Fruit fly (Drosophila melanogaster) whole organism, embryonic: Measurements from ENCODE around the gene CG14966.

Experiments used
- B-H2 ChIP-seq: fragments of 200-800 bp; sonication (Bioruptor generic); optimal IDR thresholded peaks from 2 replicates; lab custom pipeline; 2018; ENCODE audit warnings: missing biosample characterization, mild to moderate bottlenecking, missing genetic modification characterization
- Bdp1 ChIP-seq: fragments of 200-800 bp; sonication (Bioruptor generic); optimal IDR thresholded peaks from 3 replicates; lab custom pipeline; 2016; ENCODE audit warnings: missing biosample characterization, missing genetic modification characterization
- CG12219 ChIP-seq: fragments of 200-800 bp; sonication (Bioruptor generic); optimal IDR thresholded peaks from 3 replicates; lab custom pipeline; 2018; ENCODE audit warnings: missing biosample characterization, mild to moderate bottlenecking, missing genetic modification characterization
- CG12769 ChIP-seq: fragments of 200-800 bp; sonication (Bioruptor generic); optimal IDR thresholded peaks from 2 replicates; lab custom pipeline; 2019; ENCODE audit warnings: missing biosample characterization, mild to moderate bottlenecking, missing genetic modification characterization, moderate library complexity
- CG15479 ChIP-seq: fragments of 200-800 bp; sonication (Bioruptor generic); optimal IDR thresholded peaks from 3 replicates; lab custom pipeline; 2019; ENCODE audit warnings: missing biosample characterization, mild to moderate bottlenecking, missing genetic modification characterization, moderate library complexity
- CG16863 ChIP-seq: fragments of 200-800 bp; sonication (Bioruptor generic); optimal IDR thresholded peaks from 3 replicates; lab custom pipeline; 2016; ENCODE audit warnings: missing biosample characterization, missing genetic modification characterization
- CG17385 ChIP-seq: fragments of 200-800 bp; sonication (Bioruptor generic); optimal IDR thresholded peaks from 3 replicates; lab custom pipeline; 2018; ENCODE audit warnings: missing biosample characterization, mild to moderate bottlenecking, missing genetic modification characterization
- CG17912 ChIP-seq: fragments of 200-800 bp; sonication (Bioruptor generic); optimal IDR thresholded peaks from 2 replicates; lab custom pipeline; 2018; ENCODE audit warnings: missing biosample characterization, mild to moderate bottlenecking, missing genetic modification characterization
- CG34376 ChIP-seq: fragments of 200-800 bp; sonication (Bioruptor generic); optimal IDR thresholded peaks from 2 replicates; lab custom pipeline; 2018; ENCODE audit warnings: missing biosample characterization, mild to moderate bottlenecking, missing genetic modification characterization
- CG34422 ChIP-seq: fragments of 200-800 bp; sonication (Bioruptor generic); IDR thresholded peaks from 3 replicates; pipeline ENCODE4 v1.3.6; 2022; ENCODE audit warnings: missing biosample characterization, missing genetic modification characterization
- CG4328 ChIP-seq: fragments of 200-800 bp; sonication (Bioruptor generic); optimal IDR thresholded peaks from 3 replicates; lab custom pipeline; 2017; ENCODE audit warnings: missing biosample characterization, missing genetic modification reagents, missing genetic modification characterization
- CG6854 ChIP-seq: fragments of 200-800 bp; sonication (Bioruptor generic); optimal IDR thresholded peaks from 3 replicates; lab custom pipeline; 2017; ENCODE audit warnings: missing biosample characterization, mild to moderate bottlenecking, missing genetic modification characterization
- CG8478 ChIP-seq: fragments of >200 bp; optimal IDR thresholded peaks from 2 replicates; lab custom pipeline; 2018
- CG9215 ChIP-seq: fragments of 200-800 bp; sonication (Bioruptor generic); IDR thresholded peaks from 2 replicates; pipeline ENCODE4 v1.3.6; 2022; ENCODE audit warnings: missing biosample characterization, missing genetic modification characterization
- Dbx ChIP-seq: fragments of 200-800 bp; sonication (Bioruptor generic); IDR thresholded peaks from 3 replicates; pipeline ENCODE4 v1.3.6; 2022; ENCODE audit warnings: missing biosample characterization, missing genetic modification characterization
- Drgx ChIP-seq: fragments of 200-800 bp; sonication (Bioruptor generic); IDR thresholded peaks from 2 replicates; pipeline ENCODE4 v1.3.6; 2022; ENCODE audit warnings: missing biosample characterization, missing genetic modification characterization
- Fer2 ChIP-seq: fragments of 200-800 bp; sonication (Bioruptor generic); optimal IDR thresholded peaks from 2 replicates; lab custom pipeline; 2018; ENCODE audit warnings: missing biosample characterization, mild to moderate bottlenecking, missing genetic modification characterization, moderate library complexity
- HLHmδ ChIP-seq: fragments of 200-800 bp; sonication (Bioruptor generic); optimal IDR thresholded peaks from 2 replicates; lab custom pipeline; 2018; ENCODE audit warnings: missing biosample characterization, mild to moderate bottlenecking, missing genetic modification characterization, moderate library complexity
- Hand ChIP-seq: fragments of 200-800 bp; sonication (Bioruptor generic); optimal IDR thresholded peaks from 2 replicates; lab custom pipeline; 2017; ENCODE audit warnings: mild to moderate bottlenecking, missing biosample characterization, missing genetic modification reagents, missing genetic modification characterization
- Med ChIP-seq: fragments of 200-800 bp; sonication (Bioruptor generic); peaks from one replicate; lab custom pipeline; 2016; ENCODE audit warnings: missing biosample characterization, missing genetic modification characterization, mild to moderate bottlenecking, inconsistent platforms, moderate library complexity
- NfI ChIP-seq: fragments of 200-800 bp; sonication (Bioruptor generic); optimal IDR thresholded peaks from 3 replicates; lab custom pipeline; 2018; ENCODE audit warnings: missing biosample characterization, mild to moderate bottlenecking, missing genetic modification characterization, moderate library complexity
- Pdp1 ChIP-seq, 2 experiments: fragments of 200-800 bp; sonication (Bioruptor generic); optimal IDR thresholded peaks; 3 replicates each; lab custom pipeline; 2016; ENCODE audit warnings: missing biosample characterization in 2 of 2, missing genetic modification characterization in 2 of 2, mild to moderate bottlenecking in 1 of 2, moderate library complexity in 1 of 2
- Six4 ChIP-seq: fragments of 200-800 bp; sonication (Bioruptor generic); optimal IDR thresholded peaks from 2 replicates; lab custom pipeline; 2016; ENCODE audit warnings: missing biosample characterization, missing genetic modification characterization
- Trl ChIP-seq, 3 experiments: fragments of >200 bp in 2 of 3; fragments of 200-800 bp in 1 of 3; sonication (Bioruptor generic) in 1 of 3; optimal IDR thresholded peaks; 2 replicates in 1 of 3; 3 replicates in 2 of 3; lab custom pipeline; 2016 to 2017; ENCODE audit warnings: missing biosample characterization in 1 of 3, missing genetic modification characterization in 1 of 3
- Xbp1 ChIP-seq: fragments of 200-800 bp; sonication (Bioruptor generic); optimal IDR thresholded peaks from 3 replicates; lab custom pipeline; 2016; ENCODE audit warnings: missing biosample characterization, mild to moderate bottlenecking, missing genetic modification characterization
- YL-1 ChIP-seq: fragments of 200-800 bp; sonication (Bioruptor generic); optimal IDR thresholded peaks from 3 replicates; lab custom pipeline; 2017; ENCODE audit warnings: missing biosample characterization, mild to moderate bottlenecking, missing genetic modification characterization
- ap ChIP-seq: fragments of 200-800 bp; sonication (Bioruptor generic); IDR thresholded peaks from 2 replicates; pipeline ENCODE4 v1.3.6; 2022; ENCODE audit warnings: missing biosample characterization, missing genetic modification characterization
- cg ChIP-seq: fragments of 200-800 bp; sonication (Bioruptor generic); optimal IDR thresholded peaks from 3 replicates; lab custom pipeline; 2019; ENCODE audit warnings: missing biosample characterization, mild to moderate bottlenecking, missing genetic modification characterization, moderate library complexity
- chinmo ChIP-seq: fragments of 200-800 bp; sonication (Bioruptor generic); IDR thresholded peaks from 4 replicates; pipeline ENCODE4 v1.3.6; 2022; ENCODE audit warnings: missing biosample characterization, missing genetic modification characterization; ENCODE audit not compliant: partially characterized antibody
- crol ChIP-seq: fragments of 200-800 bp; sonication (Bioruptor generic); IDR thresholded peaks from 2 replicates; pipeline ENCODE4 v1.3.6; 2022; ENCODE audit warnings: missing biosample characterization, missing genetic modification characterization
- disco-r ChIP-seq: fragments of 200-800 bp; sonication (Bioruptor generic); optimal IDR thresholded peaks from 2 replicates; lab custom pipeline; 2016; ENCODE audit warnings: missing biosample characterization, missing genetic modification characterization
- gcm ChIP-seq: fragments of 200-800 bp; sonication (Bioruptor generic); optimal IDR thresholded peaks from 2 replicates; lab custom pipeline; 2019; ENCODE audit warnings: missing biosample characterization, mild to moderate bottlenecking, missing genetic modification characterization, moderate library complexity
- h ChIP-seq: fragments of >200 bp; optimal IDR thresholded peaks from 2 replicates; lab custom pipeline; 2017
- hb ChIP-seq: fragments of 200-800 bp; sonication (Bioruptor generic); IDR thresholded peaks from 3 replicates; pipeline ENCODE4 v1.3.6; 2022; ENCODE audit warnings: missing biosample characterization, missing genetic modification characterization; ENCODE audit not compliant: partially characterized antibody
- nerfin-1 ChIP-seq: fragments of 200-800 bp; sonication (Bioruptor generic); optimal IDR thresholded peaks from 3 replicates; lab custom pipeline; 2019; ENCODE audit warnings: missing biosample characterization, mild to moderate bottlenecking, missing genetic modification characterization, moderate library complexity
- nom ChIP-seq: fragments of 200-800 bp; sonication (Bioruptor generic); optimal IDR thresholded peaks from 2 replicates; lab custom pipeline; 2017; ENCODE audit warnings: missing biosample characterization, missing genetic modification characterization, mild to moderate bottlenecking, moderate library complexity, missing genetic modification reagents
- psq ChIP-seq: fragments of 200-800 bp; sonication (Bioruptor generic); optimal IDR thresholded peaks from 2 replicates; lab custom pipeline; 2017; ENCODE audit warnings: missing biosample characterization, missing genetic modification characterization
- pzg ChIP-seq: fragments of 200-800 bp; sonication (Bioruptor generic); optimal IDR thresholded peaks from 3 replicates; lab custom pipeline; 2018; ENCODE audit warnings: missing biosample characterization, mild to moderate bottlenecking, missing genetic modification characterization, moderate library complexity
- ranshi ChIP-seq: fragments of 200-800 bp; sonication (Bioruptor generic); IDR thresholded peaks from 2 replicates; pipeline ENCODE4 v1.3.6; 2022; ENCODE audit warnings: missing biosample characterization, missing genetic modification characterization
- sens ChIP-seq: fragments of 200-800 bp; sonication (Bioruptor generic); peaks from one replicate; lab custom pipeline; 2016; ENCODE audit warnings: missing biosample characterization, missing genetic modification characterization
- sens-2 ChIP-seq: fragments of 200-800 bp; sonication (Bioruptor generic); IDR thresholded peaks from 2 replicates; pipeline ENCODE4 v1.3.6; 2022; ENCODE audit warnings: missing biosample characterization, missing genetic modification characterization
- sug ChIP-seq: fragments of 200-800 bp; optimal IDR thresholded peaks from 2 replicates; lab custom pipeline; 2019; ENCODE audit warnings: missing biosample characterization, mild to moderate bottlenecking, missing genetic modification characterization, moderate library complexity
- ttk ChIP-seq: fragments of 200-800 bp; sonication (Bioruptor generic); IDR thresholded peaks from 2 replicates; pipeline ENCODE4 v2.1.2; 2022; ENCODE audit warnings: missing biosample characterization, missing genetic modification characterization
- twi ChIP-seq: fragments of 200-800 bp; optimal IDR thresholded peaks from 2 replicates; lab custom pipeline; 2019; ENCODE audit warnings: missing biosample characterization, mild to moderate bottlenecking, missing genetic modification characterization, moderate library complexity
- unc-4 ChIP-seq: fragments of 200-800 bp; sonication (Bioruptor generic); IDR thresholded peaks from 2 replicates; pipeline ENCODE4 v1.3.6; 2022; ENCODE audit warnings: missing biosample characterization, missing genetic modification characterization; ENCODE audit not compliant: partially characterized antibody
- vfl ChIP-seq: fragments of 200-800 bp; sonication (Bioruptor generic); optimal IDR thresholded peaks from 2 replicates; lab custom pipeline; 2016; ENCODE audit warnings: missing biosample characterization, missing genetic modification characterization
- zen2 ChIP-seq: fragments of 200-800 bp; sonication (Bioruptor generic); IDR thresholded peaks from 3 replicates; pipeline ENCODE4 v1.3.6; 2022; ENCODE audit warnings: missing biosample characterization, missing genetic modification characterization; ENCODE audit not compliant: partially characterized antibody

The CG14966 gene

DNA sequence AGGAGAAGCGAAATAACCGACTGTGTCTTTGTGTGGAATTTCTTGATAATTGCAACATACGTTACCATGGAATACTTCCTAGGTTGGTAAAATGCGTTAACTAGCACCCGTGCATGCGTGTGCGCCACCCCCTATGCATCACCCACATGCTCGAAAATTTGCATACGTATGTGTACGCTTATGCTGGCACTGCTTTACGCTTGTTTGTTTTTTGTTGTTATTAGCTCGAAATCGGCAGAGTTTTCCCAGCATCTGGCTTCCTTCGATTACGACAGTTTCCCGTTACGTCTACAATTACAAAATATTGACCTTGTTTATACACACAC lies 29.0 kb upstream of the CG14966 start:
- peak; percentile 92 for TF ChIP-seq cg (GFP tag; lab: Kevin White, UChicago)
- TF ChIP-seq ttk: no peak
- TF ChIP-seq CG15479 (GFP tag; lab: Kevin White, UChicago): peak; percentile 22
- peak; percentile 52 for TF ChIP-seq CG8478 (lab: Kevin White, UChicago)
- TF ChIP-seq twi: peak; percentile 46
- TF ChIP-seq Xbp1 (GFP tag; lab: Kevin White, UChicago): no peak
- 0 out of 4 replicates have a peak, but pooled peaks have one; percentile 84 for TF ChIP-seq chinmo (GFP tag; lab: Robert Waterston, UW)
- peak; percentile 4; the same call in 1 of the 3 replicates for TF ChIP-seq CG34422
- TF ChIP-seq Pdp1 (GFP tag; optimal IDR thresholded peaks at IDR 0.05; lab: Kevin White, UChicago): peak in 1 of 2 experiments; percentile 41
- TF ChIP-seq gcm (GFP tag; lab: Kevin White, UChicago): peak; percentile 74
- no peak for TF ChIP-seq psq (GFP tag; lab: Kevin White, UChicago)
- peak; percentile 48 for TF ChIP-seq sug (tag; lab: Kevin White, UChicago)
- no peak for TF ChIP-seq Bdp1 (GFP tag; lab: Kevin White, UChicago)
- TF ChIP-seq crol: peak; percentile 82

DNA sequence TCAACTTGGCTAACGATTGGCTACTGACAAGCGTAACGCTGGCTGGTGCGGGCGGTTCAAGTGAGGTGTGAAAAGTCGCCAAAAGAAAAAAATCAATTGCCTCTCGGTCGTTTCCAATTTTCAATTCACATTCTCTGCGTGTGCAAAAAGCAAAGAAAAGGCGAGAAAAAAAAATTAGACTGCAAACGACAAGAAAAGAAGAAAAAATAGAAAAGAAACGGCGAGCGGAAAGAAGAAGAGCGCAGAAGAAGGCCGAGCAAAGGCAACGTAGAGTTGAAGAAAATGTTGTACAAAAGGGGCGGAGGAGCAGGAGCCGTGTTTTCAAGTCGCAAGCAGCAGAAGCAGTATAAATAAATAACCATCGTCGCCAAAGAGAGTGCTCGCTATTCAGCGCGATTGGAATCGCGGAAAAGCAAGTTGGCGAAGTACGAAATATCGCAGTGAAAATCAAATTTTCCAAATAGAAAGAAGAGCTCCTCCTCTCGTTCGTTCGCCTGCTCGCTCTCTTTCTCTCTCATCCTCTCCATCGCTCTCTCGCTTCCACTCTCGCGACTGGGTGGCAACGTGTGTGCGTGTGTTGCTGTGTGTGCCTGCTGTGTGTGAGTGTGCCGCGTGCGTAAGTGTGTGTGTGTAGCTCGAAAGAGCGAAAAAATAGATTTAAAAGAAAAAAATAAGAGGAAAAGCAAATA lies 28.5 kb upstream of the CG14966 start:
- TF ChIP-seq zen2 (GFP tag; lab: Robert Waterston, UW) (0 out of 3 replicates have a peak, but pooled peaks have one; percentile 15), disco-r (GFP tag; lab: Kevin White, UChicago) (peak; percentile 17), unc-4 (GFP tag; lab: Robert Waterston, UW) (0 out of 2 replicates have a peak, but pooled peaks have one; percentile 21), CG4328 (no peak), B-H2 (GFP tag; lab: Kevin White, UChicago) (peak; percentile 14), CG12769 (no peak), CG17385 (GFP tag; lab: Kevin White, UChicago) (peak; percentile 90), Drgx (0 out of 2 replicates have a peak, but pooled peaks have one; percentile 11), sens (GFP tag; lab: Kevin White, UChicago) (peak; percentile 10), Trl (optimal IDR thresholded peaks at IDR 0.05; lab: Kevin White, UChicago) (peak; percentile 95 to 99), Trl (GFP tag; optimal IDR thresholded peaks at IDR 0.05; lab: Kevin White, UChicago) (peak; percentile 67), CG16863 (GFP tag; lab: Kevin White, UChicago) (no peak), Six4 (GFP tag; lab: Kevin White, UChicago) (no peak), hb (GFP tag; lab: Robert Waterston, UW) (0 out of 3 replicates have a peak, but pooled peaks have one; percentile 18), nerfin-1 (tag; lab: Kevin White, UChicago) (peak; percentile 41), vfl (GFP tag; lab: Kevin White, UChicago) (peak; percentile 9), sens-2 (GFP tag; lab: Robert Waterston, UW) (no peak), Fer2 (tag; lab: Kevin White, UChicago) (no peak), Bdp1 (GFP tag; lab: Kevin White, UChicago) (no peak), h (no peak), CG17912 (GFP tag; lab: Kevin White, UChicago) (no peak), CG15479 (GFP tag; lab: Kevin White, UChicago) (peak; percentile 58), CG6854 (GFP tag; lab: Kevin White, UChicago) (no peak), CG9215 (GFP tag; lab: Robert Waterston, UW) (no peak), NfI (GFP tag; lab: Kevin White, UChicago) (peak; percentile 6), ranshi (GFP tag; lab: Robert Waterston, UW) (no peak), CG12219 (GFP tag; lab: Kevin White, UChicago) (peak; percentile 57), HLHmδ (GFP tag; lab: Kevin White, UChicago) (peak; percentile 46), nom (GFP tag; lab: Kevin White, UChicago) (peak; percentile 68), psq (GFP tag; lab: Kevin White, UChicago) (peak; percentile 18), Med (peak; percentile 22), pzg (GFP tag; lab: Kevin White, UChicago) (peak; percentile 7), ap (GFP tag; lab: Robert Waterston, UW) (no peak), CG34376 (peak; percentile 60), Hand (GFP tag; lab: Kevin White, UChicago) (peak; percentile 54), Dbx (GFP tag; lab: Robert Waterston, UW) (0 out of 3 replicates have a peak, but pooled peaks have one; percentile 13), YL-1 (GFP tag; lab: Kevin White, UChicago) (peak; percentile 8)
